Worm (Caenorhabditis elegans) whole organism, L3 larva: ENCODE measurements around the gene best-13.

ENCODE experiments used
- egl-27 ChIP-seq: sonication (generic microtip); optimal IDR thresholded peaks from 4 replicates; lab custom pipeline; 2017; ENCODE audit warnings: missing biosample characterization, missing genetic modification reagents, missing genetic modification characterization
- elt-3 ChIP-seq, 3 experiments: fragments of 150-350 bp in 1 of 3; sonication (generic microtip) in 2 of 3; optimal IDR thresholded peaks; 2 replicates in 2 of 3; 4 replicates in 1 of 3; lab custom pipeline; 2014 to 2017; ENCODE audit warnings: missing biosample characterization in 3 of 3, missing genetic modification characterization in 3 of 3
- fos-1 ChIP-seq: fragments of 150-350 bp; optimal IDR thresholded peaks from 2 replicates; lab custom pipeline; 2014; ENCODE audit warnings: missing biosample characterization, missing genetic modification characterization
- mml-1 ChIP-seq: fragments of 150-350 bp; sonication (generic microtip); optimal IDR thresholded peaks from 3 replicates; lab custom pipeline; 2014; ENCODE audit warnings: missing biosample characterization, missing genetic modification characterization
- nhr-25 ChIP-seq: sonication (generic microtip); optimal IDR thresholded peaks from 2 replicates; lab custom pipeline; 2017; ENCODE audit warnings: missing biosample characterization, missing genetic modification characterization
- snpc-4 ChIP-seq: fragments of 150-350 bp; optimal IDR thresholded peaks from 2 replicates; lab custom pipeline; 2014; ENCODE audit warnings: missing biosample characterization, missing genetic modification characterization
- unc-62 ChIP-seq: fragments of 150-350 bp; sonication (generic microtip); optimal IDR thresholded peaks from 4 replicates; lab custom pipeline; 2014; ENCODE audit warnings: missing biosample characterization, missing genetic modification reagents, missing genetic modification characterization

DNA sequence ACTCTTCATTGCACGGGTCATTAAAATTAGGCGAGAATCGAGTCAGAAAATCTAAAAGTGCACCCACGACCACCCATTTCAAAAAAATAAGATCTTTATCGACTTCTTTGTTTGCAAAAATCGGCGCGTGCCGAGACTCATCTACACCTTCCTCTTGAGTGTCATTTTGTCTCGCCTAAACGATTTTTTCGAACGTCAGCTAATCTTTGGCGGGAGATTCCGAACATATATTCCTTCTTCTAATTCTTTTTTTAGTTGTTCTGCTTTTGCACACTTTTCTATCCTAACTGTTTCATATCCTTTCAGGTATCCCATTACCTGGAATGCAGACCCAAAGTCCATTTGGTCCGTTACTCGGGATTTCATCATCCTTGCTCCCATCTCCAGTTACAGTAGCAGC, 12.5 kb downstream of the best-13 start, which contains the start of gene bed-3:
- TF ChIP-seq fos-1 (tag; lab: Kevin White, UChicago) (no peak), elt-3 (tag; optimal IDR thresholded peaks at IDR 0.05; lab: Kevin White, UChicago) (no peak), unc-62 (no peak), egl-27 (no peak), nhr-25 (tag; lab: Kevin White, UChicago) (no peak), mml-1 (no peak), snpc-4 (tag; lab: Kevin White, UChicago) (no peak)
